Worm (Caenorhabditis elegans) whole organism, L3 larva: ENCODE results near the gene ram-2.

ENCODE experiments used
- ZK546.5 ChIP-seq: sonication (generic microtip); optimal IDR thresholded peaks from 2 replicates; lab custom pipeline; 2017; ENCODE audit warnings: missing biosample characterization, missing genetic modification characterization
- ceh-82 ChIP-seq: fragments of 150-350 bp; optimal IDR thresholded peaks from 2 replicates; lab custom pipeline; 2014; ENCODE audit warnings: missing biosample characterization, missing genetic modification characterization
- lin-15B ChIP-seq: fragments of 150-350 bp; optimal IDR thresholded peaks from 2 replicates; lab custom pipeline; 2014; ENCODE audit warnings: missing biosample characterization, missing genetic modification characterization
- lin-39 ChIP-seq: fragments of 150-350 bp; optimal IDR thresholded peaks from 2 replicates; lab custom pipeline; 2018; ENCODE audit warnings: missing biosample characterization, missing genetic modification reagents, missing genetic modification characterization
- snpc-4 ChIP-seq: fragments of 150-350 bp; optimal IDR thresholded peaks from 2 replicates; lab custom pipeline; 2014; ENCODE audit warnings: missing biosample characterization, missing genetic modification characterization
- unc-62 ChIP-seq: fragments of 150-350 bp; sonication (generic microtip); optimal IDR thresholded peaks from 4 replicates; lab custom pipeline; 2014; ENCODE audit warnings: missing biosample characterization, missing genetic modification reagents, missing genetic modification characterization

ce11 chrII:11016835-11016883 is at the start of gene ram-2:
- no peak for TF ChIP-seq unc-62 (GFP tag; lab: Kevin White, UChicago)
- TF ChIP-seq lin-39: no peak
- no peak for TF ChIP-seq ZK546.5 (tag; lab: Kevin White, UChicago)
- TF ChIP-seq lin-15B (tag; lab: Kevin White, UChicago): no peak
- no peak for TF ChIP-seq ceh-82
- TF ChIP-seq snpc-4 (tag; lab: Kevin White, UChicago): no peak
